Worm (Caenorhabditis elegans): ENCODE data around the gene T19H12.6.

ce11 chrV:4895744-4896143 is 18.3 kb upstream of the T19H12.6 start, which contains the start of gene ugt-9:
- TF ChIP-seq hnd-1 (tag; optimal IDR thresholded peaks at IDR 0.05): no peak
- TF ChIP-seq F13C5.2 (tag; optimal IDR thresholded peaks at IDR 0.05): no peak
- no peak for TF ChIP-seq ceh-36 (tag; optimal IDR thresholded peaks at IDR 0.05)
- no peak for TF ChIP-seq tbx-11 (GFP tag; IDR thresholded peaks at IDR 0.05)
- no peak for TF ChIP-seq ceh-13 (GFP tag; optimal IDR thresholded peaks at IDR 0.05)
- no peak for TF ChIP-seq ama-1 (optimal IDR thresholded peaks at IDR 0.05)
- no peak for TF ChIP-seq aly-1 (tag; optimal IDR thresholded peaks at IDR 0.05)
- no peak for TF ChIP-seq flt-1 (GFP tag; IDR thresholded peaks at IDR 0.05)
- no peak for TF ChIP-seq tra-4 (tag; optimal IDR thresholded peaks at IDR 0.05)
- no peak for TF ChIP-seq tbx-37 (GFP tag; conservative IDR thresholded peaks at IDR 0.05)
- no peak for TF ChIP-seq sea-1 (GFP tag; conservative IDR thresholded peaks at IDR 0.05)
- TF ChIP-seq B0310.2 (tag; optimal IDR thresholded peaks at IDR 0.05): no peak
- no peak for TF ChIP-seq ets-7 (tag; optimal IDR thresholded peaks at IDR 0.05)
- TF ChIP-seq hmg-4 (GFP tag; optimal IDR thresholded peaks at IDR 0.05): no peak

Data from whole organism, early embryonic.